Fruit fly (Drosophila melanogaster) S2 (cell line): ENCODE measurements around the gene CG17786.

Source experiments
- CG8478 ChIP-seq: fragments of >200 bp; optimal IDR thresholded peaks from 2 replicates; lab custom pipeline; 2018
- CTCF ChIP-seq, 2 experiments: fragments of >200 bp; optimal IDR thresholded peaks; 2 replicates each; lab custom pipeline; 2018

CG17786 gene

dm6 chr3R:24206341-24207114 lies 12.0 kb downstream of the CG17786 start:
- no peak for TF ChIP-seq CTCF (optimal IDR thresholded peaks at IDR 0.05; lab: Kevin White, UChicago)
- no peak for TF ChIP-seq CG8478 (lab: Kevin White, UChicago)

dm6 chr3R:24205935-24206334 lies 12.6 kb downstream of the CG17786 start:
- no peak for TF ChIP-seq CTCF (optimal IDR thresholded peaks at IDR 0.05; lab: Kevin White, UChicago)
- no peak for TF ChIP-seq CG8478 (lab: Kevin White, UChicago)

- TF ChIP-seq CTCF (optimal IDR thresholded peaks at IDR 0.05; lab: Kevin White, UChicago), result no peak
- TF ChIP-seq CG8478 (lab: Kevin White, UChicago), result no peak
Measured at dm6 chr3R:24205234-24205894, 13.2 kb downstream of the CG17786 start.

- TF ChIP-seq CG8478 (lab: Kevin White, UChicago), result no peak
- no peak for TF ChIP-seq CTCF (optimal IDR thresholded peaks at IDR 0.05; lab: Kevin White, UChicago)
Measured at dm6 chr3R:24204022-24204421, 14.5 kb downstream of the CG17786 start.

- TF ChIP-seq CTCF (optimal IDR thresholded peaks at IDR 0.05; lab: Kevin White, UChicago) (no peak), CG8478 (lab: Kevin White, UChicago) (no peak)
Measured at dm6 chr3R:24203426-24203825, 15.1 kb downstream of the CG17786 start.

- TF ChIP-seq CG8478 (lab: Kevin White, UChicago) (no peak), CTCF (optimal IDR thresholded peaks at IDR 0.05; lab: Kevin White, UChicago) (no peak)
Measured at dm6 chr3R:24202723-24203122, 15.8 kb downstream of the CG17786 start.

- no peak for TF ChIP-seq CTCF (optimal IDR thresholded peaks at IDR 0.05; lab: Kevin White, UChicago)
- TF ChIP-seq CG8478 (lab: Kevin White, UChicago), result no peak
Measured at dm6 chr3R:24193373-24193879, 25.1 kb downstream of the CG17786 start, which contains the start of the genes SMC6 and CG6204. SMC6 (minus strand) TSS chr3R:24193423. CG6204 (plus strand) TSS chr3R:24193832.

dm6 chr3R:24188619-24189018 lies 29.9 kb downstream of the CG17786 start, which contains the start of gene CG5515:
CG5515 (minus strand) TSS chr3R:24188896.
- TF ChIP-seq CG8478 (lab: Kevin White, UChicago), result no peak
- TF ChIP-seq CTCF (optimal IDR thresholded peaks at IDR 0.05; lab: Kevin White, UChicago), result no peak

dm6 chr3R:24186188-24186587 lies 32.3 kb downstream of the CG17786 start, which contains the start of gene mora:
mora (plus strand) TSS chr3R:24186359.
- TF ChIP-seq CTCF (optimal IDR thresholded peaks at IDR 0.05; lab: Kevin White, UChicago), result no peak
- TF ChIP-seq CG8478 (lab: Kevin White, UChicago), result no peak

- TF ChIP-seq CTCF (optimal IDR thresholded peaks at IDR 0.05; lab: Kevin White, UChicago) (no peak), CG8478 (lab: Kevin White, UChicago) (no peak)
Measured at dm6 chr3R:24172379-24172778, 46.1 kb downstream of the CG17786 start, which contains the start of gene CG13606. CG13606 (plus strand) TSS chr3R:24172628.

dm6 chr3R:24169362-24169761 lies 49.2 kb downstream of the CG17786 start, which contains the start of gene CG5510:
CG5510 (minus strand) TSS chr3R:24169562.
- TF ChIP-seq CG8478 (lab: Kevin White, UChicago) (no peak), CTCF (optimal IDR thresholded peaks at IDR 0.05; lab: Kevin White, UChicago) (peak in 1 of 2 experiments; percentile 14)
